Fruit fly (Drosophila melanogaster) whole organism, embryonic: ENCODE data around the gene AIMP2.
A peak's percentile ranks its signal among the peaks of the same experiment; 100 is the strongest.

Source experiments
- CG11723 ChIP-seq: fragments of 200-800 bp; sonication (Bioruptor generic); optimal IDR thresholded peaks from 2 replicates; lab custom pipeline; 2017; ENCODE audit warnings: missing biosample characterization, mild to moderate bottlenecking, missing genetic modification characterization
- CG13424 ChIP-seq: fragments of 200-800 bp; sonication (Bioruptor generic); optimal IDR thresholded peaks from 2 replicates; lab custom pipeline; 2019; ENCODE audit warnings: missing biosample characterization, mild to moderate bottlenecking, missing genetic modification characterization, moderate library complexity
- CG1602 ChIP-seq: fragments of 200-800 bp; sonication (Bioruptor generic); optimal IDR thresholded peaks from 3 replicates; lab custom pipeline; 2016; ENCODE audit warnings: missing biosample characterization, missing genetic modification characterization
- CG1647 ChIP-seq: fragments of 200-800 bp; sonication (Bioruptor generic); optimal IDR thresholded peaks from 3 replicates; lab custom pipeline; 2016; ENCODE audit warnings: missing biosample characterization, missing genetic modification characterization
- CG16815 ChIP-seq: fragments of 200-800 bp; sonication (Bioruptor generic); optimal IDR thresholded peaks from 3 replicates; lab custom pipeline; 2017; ENCODE audit warnings: missing biosample characterization, mild to moderate bottlenecking, missing genetic modification characterization
- CG17385 ChIP-seq: fragments of 200-800 bp; sonication (Bioruptor generic); optimal IDR thresholded peaks from 3 replicates; lab custom pipeline; 2018; ENCODE audit warnings: missing biosample characterization, mild to moderate bottlenecking, missing genetic modification characterization
- CG1832 ChIP-seq: fragments of 200-800 bp; sonication (Bioruptor generic); optimal IDR thresholded peaks from 2 replicates; lab custom pipeline; 2017; ENCODE audit warnings: missing biosample characterization, mild to moderate bottlenecking, missing genetic modification characterization, inconsistent platforms
- CG18619 ChIP-seq: fragments of 200-800 bp; sonication (Bioruptor generic); optimal IDR thresholded peaks from 3 replicates; lab custom pipeline; 2017; ENCODE audit warnings: missing biosample characterization, mild to moderate bottlenecking, missing genetic modification characterization
- CG2889 ChIP-seq: fragments of 200-800 bp; sonication (Bioruptor generic); IDR thresholded peaks from 3 replicates; pipeline ENCODE4 v1.3.6; 2022; ENCODE audit warnings: missing biosample characterization, missing genetic modification characterization
- CG4360 ChIP-seq: fragments of 200-800 bp; sonication (Bioruptor generic); IDR thresholded peaks from 2 replicates; pipeline ENCODE4 v1.3.6; 2022; ENCODE audit warnings: missing biosample characterization, missing genetic modification characterization
- CG4424 ChIP-seq: fragments of 200-800 bp; sonication (Bioruptor generic); optimal IDR thresholded peaks from 3 replicates; lab custom pipeline; 2016; ENCODE audit warnings: missing biosample characterization, missing genetic modification characterization
- CG4617 ChIP-seq: fragments of 200-800 bp; sonication (Bioruptor generic); optimal IDR thresholded peaks from 3 replicates; lab custom pipeline; 2016; ENCODE audit warnings: missing biosample characterization, missing genetic modification characterization, borderline replicate concordance
- CG6175 ChIP-seq: fragments of 200-800 bp; sonication (Bioruptor generic); IDR thresholded peaks from 3 replicates; pipeline ENCODE4 v1.3.6; 2022; ENCODE audit warnings: missing biosample characterization, missing genetic modification characterization
- CG7786 ChIP-seq: fragments of 200-800 bp; sonication (Bioruptor generic); optimal IDR thresholded peaks from 2 replicates; lab custom pipeline; 2016; ENCODE audit warnings: missing biosample characterization, missing genetic modification characterization
- CG7839 ChIP-seq: fragments of 200-800 bp; sonication (Bioruptor generic); optimal IDR thresholded peaks from 3 replicates; lab custom pipeline; 2018; ENCODE audit warnings: missing biosample characterization, mild to moderate bottlenecking, missing genetic modification characterization, moderate library complexity
- Chrac-16 ChIP-seq: fragments of 200-800 bp; sonication (Bioruptor generic); optimal IDR thresholded peaks from 3 replicates; lab custom pipeline; 2016; ENCODE audit warnings: missing biosample characterization, missing genetic modification characterization
- D ChIP-seq, 2 experiments: fragments of 200-800 bp in 1 of 2; fragments of >200 bp in 1 of 2; sonication (Bioruptor generic) in 1 of 2; optimal IDR thresholded peaks; 2 replicates in 1 of 2; 3 replicates in 1 of 2; lab custom pipeline; 2017; ENCODE audit warnings: mild to moderate bottlenecking in 1 of 2, missing biosample characterization in 1 of 2, missing genetic modification characterization in 1 of 2, missing genetic modification reagents in 1 of 2
- Doc2 ChIP-seq: fragments of 200-800 bp; sonication (Bioruptor generic); IDR thresholded peaks from 2 replicates; pipeline ENCODE4 v1.3.6; 2022; ENCODE audit warnings: missing biosample characterization, missing genetic modification characterization
- Eip74EF ChIP-seq, 2 experiments: fragments of 200-800 bp in 1 of 2; fragments of >200 bp in 1 of 2; sonication (Bioruptor generic) in 1 of 2; optimal IDR thresholded peaks; 2 replicates each; lab custom pipeline; 2017 to 2019; ENCODE audit warnings: missing biosample characterization in 2 of 2, missing genetic modification characterization in 2 of 2, mild to moderate bottlenecking in 1 of 2, moderate library complexity in 1 of 2
- Ets97D ChIP-seq: fragments of 200-800 bp; sonication (Bioruptor generic); optimal IDR thresholded peaks from 3 replicates; lab custom pipeline; 2016; ENCODE audit warnings: missing biosample characterization, missing genetic modification characterization
- GATAe ChIP-seq: fragments of 200-800 bp; sonication (Bioruptor generic); conservative IDR thresholded peaks from 2 replicates; pipeline ENCODE4 v1.3.6; 2022; ENCODE audit warnings: missing biosample characterization, missing genetic modification characterization
- MBD-R2 ChIP-seq: fragments of 200-800 bp; sonication (Bioruptor generic); IDR thresholded peaks from 2 replicates; pipeline ENCODE4 v1.3.6; 2022; ENCODE audit warnings: missing biosample characterization, missing genetic modification characterization
- Nf-YB ChIP-seq: fragments of 200-800 bp; sonication (Bioruptor generic); optimal IDR thresholded peaks from 3 replicates; lab custom pipeline; 2019; ENCODE audit warnings: missing biosample characterization, mild to moderate bottlenecking, missing genetic modification characterization, moderate library complexity
- Oaz ChIP-seq: fragments of 200-800 bp; sonication (Bioruptor generic); IDR thresholded peaks from 2 replicates; pipeline ENCODE4 v1.3.6; 2022; ENCODE audit warnings: missing biosample characterization, missing genetic modification characterization
- Ptx1 ChIP-seq: fragments of 200-800 bp; sonication (Bioruptor generic); IDR thresholded peaks from 2 replicates; pipeline ENCODE4 v1.3.6; 2022; ENCODE audit warnings: missing biosample characterization, missing genetic modification characterization
- Xrp1 ChIP-seq: fragments of 200-800 bp; sonication (Bioruptor generic); IDR thresholded peaks from 2 replicates; pipeline ENCODE4 v1.3.6; 2022; ENCODE audit warnings: missing biosample characterization, missing genetic modification characterization
- YL-1 ChIP-seq: fragments of 200-800 bp; sonication (Bioruptor generic); optimal IDR thresholded peaks from 3 replicates; lab custom pipeline; 2017; ENCODE audit warnings: missing biosample characterization, mild to moderate bottlenecking, missing genetic modification characterization
- bab2 ChIP-seq: fragments of 200-800 bp; sonication (Bioruptor generic); optimal IDR thresholded peaks from 2 replicates; lab custom pipeline; 2016; ENCODE audit warnings: missing biosample characterization, missing genetic modification characterization
- caup ChIP-seq: fragments of 200-800 bp; sonication (Bioruptor generic); optimal IDR thresholded peaks from 3 replicates; lab custom pipeline; 2017; ENCODE audit warnings: missing biosample characterization, mild to moderate bottlenecking, missing genetic modification characterization, moderate library complexity; ENCODE audit not compliant: severe bottlenecking
- disco-r ChIP-seq: fragments of 200-800 bp; sonication (Bioruptor generic); optimal IDR thresholded peaks from 2 replicates; lab custom pipeline; 2016; ENCODE audit warnings: missing biosample characterization, missing genetic modification characterization
- dm ChIP-seq: fragments of 200-800 bp; sonication (Bioruptor generic); optimal IDR thresholded peaks from 3 replicates; lab custom pipeline; 2016; ENCODE audit warnings: missing biosample characterization, missing genetic modification characterization
- dmrt99B ChIP-seq: fragments of 200-800 bp; sonication (Bioruptor generic); optimal IDR thresholded peaks from 2 replicates; lab custom pipeline; 2018; ENCODE audit warnings: missing biosample characterization, mild to moderate bottlenecking, missing genetic modification characterization, moderate library complexity
- emc ChIP-seq: fragments of 200-800 bp; sonication (Bioruptor generic); optimal IDR thresholded peaks from 2 replicates; lab custom pipeline; 2016; ENCODE audit warnings: missing biosample characterization, missing genetic modification characterization
- eve ChIP-seq, 2 experiments: fragments of >200 bp; optimal IDR thresholded peaks; 2 replicates each; lab custom pipeline; 2017; ENCODE audit warnings: missing biosample characterization in 2 of 2, missing genetic modification characterization in 2 of 2
- ftz-f1 ChIP-seq: fragments of 200-800 bp; sonication (Bioruptor generic); optimal IDR thresholded peaks from 2 replicates; lab custom pipeline; 2016; ENCODE audit warnings: missing biosample characterization, missing genetic modification characterization
- grau ChIP-seq: fragments of 200-800 bp; optimal IDR thresholded peaks from 3 replicates; lab custom pipeline; 2019; ENCODE audit warnings: missing biosample characterization, mild to moderate bottlenecking, missing genetic modification characterization, moderate library complexity
- kay ChIP-seq: fragments of 200-800 bp; sonication (Bioruptor generic); optimal IDR thresholded peaks from 2 replicates; lab custom pipeline; 2016; ENCODE audit warnings: missing biosample characterization, missing genetic modification characterization
- lab ChIP-seq: fragments of 200-800 bp; sonication (Bioruptor generic); optimal IDR thresholded peaks from 3 replicates; lab custom pipeline; 2017; ENCODE audit warnings: missing biosample characterization, missing genetic modification characterization, mild to moderate bottlenecking, moderate library complexity, missing genetic modification reagents
- pan ChIP-seq, 4 experiments: fragments of >200 bp in 3 of 4; fragments of 200-800 bp in 1 of 4; sonication (Bioruptor generic) in 1 of 4; optimal IDR thresholded peaks in 3 of 4; IDR thresholded peaks in 1 of 4; 2 replicates each; pipeline versions ENCODE4 v1.3.6 to Lab custom; 2017 to 2022; ENCODE audit warnings: missing biosample characterization in 2 of 4, missing genetic modification characterization in 2 of 4, mixed read lengths in 1 of 4
- pnt ChIP-seq: fragments of 200-800 bp; sonication (Bioruptor generic); optimal IDR thresholded peaks from 3 replicates; lab custom pipeline; 2016; ENCODE audit warnings: missing biosample characterization, missing genetic modification characterization
- repo ChIP-seq: fragments of 200-800 bp; sonication (Bioruptor generic); optimal IDR thresholded peaks from 2 replicates; lab custom pipeline; 2016; ENCODE audit warnings: missing biosample characterization, missing genetic modification characterization
- salm ChIP-seq: fragments of 200-800 bp; sonication (Bioruptor generic); optimal IDR thresholded peaks from 2 replicates; lab custom pipeline; 2018; ENCODE audit warnings: missing biosample characterization, mild to moderate bottlenecking, missing genetic modification characterization
- seq ChIP-seq: fragments of 200-800 bp; sonication (Bioruptor generic); IDR thresholded peaks from 2 replicates; pipeline ENCODE4 v1.3.6; 2022; ENCODE audit warnings: missing biosample characterization, missing genetic modification characterization
- slou ChIP-seq: fragments of 200-800 bp; sonication (Bioruptor generic); optimal IDR thresholded peaks from 3 replicates; lab custom pipeline; 2016; ENCODE audit warnings: missing biosample characterization, missing genetic modification characterization
- tll ChIP-seq, 2 experiments: fragments of 200-800 bp in 1 of 2; fragments of >200 bp in 1 of 2; sonication (Bioruptor generic) in 1 of 2; optimal IDR thresholded peaks; 2 replicates each; lab custom pipeline; 2017 to 2019; ENCODE audit warnings: missing biosample characterization in 2 of 2, missing genetic modification characterization in 2 of 2, mild to moderate bottlenecking in 1 of 2, moderate library complexity in 1 of 2
- zfh2 ChIP-seq: fragments of 200-800 bp; sonication (Bioruptor generic); optimal IDR thresholded peaks from 2 replicates; lab custom pipeline; 2016; ENCODE audit warnings: missing biosample characterization, missing genetic modification characterization

AIMP2 gene

dm6 chr3L:15587445-15588381 lies 4.3 kb downstream of the AIMP2 start, which contains the start of gene CG7656 (continued):
- peak; percentile 5 for TF ChIP-seq CG11723
- no peak for TF ChIP-seq CG18619 (GFP tag; lab: Kevin White, UChicago)
- peak; percentile 66 for TF ChIP-seq YL-1 (GFP tag; lab: Kevin White, UChicago)
- no peak for TF ChIP-seq D (optimal IDR thresholded peaks at IDR 0.05; lab: Kevin White, UChicago)
- TF ChIP-seq D (GFP tag; optimal IDR thresholded peaks at IDR 0.05; lab: Kevin White, UChicago): no peak
- no peak for TF ChIP-seq salm (tag; lab: Kevin White, UChicago)
- TF ChIP-seq CG1832 (GFP tag; lab: Kevin White, UChicago): no peak
- peak; percentile 38 for TF ChIP-seq lab (GFP tag; lab: Kevin White, UChicago)
- peak; percentile 80 for TF ChIP-seq pnt
- peak; percentile 78 for TF ChIP-seq dm (GFP tag; lab: Kevin White, UChicago)
- no peak for TF ChIP-seq Nf-YB (GFP tag; lab: Kevin White, UChicago)
- TF ChIP-seq CG4424 (GFP tag; lab: Kevin White, UChicago): peak; percentile 68
- TF ChIP-seq ftz-f1 (GFP tag; lab: Kevin White, UChicago): peak; percentile 56
- TF ChIP-seq Ets97D (GFP tag; lab: Kevin White, UChicago): peak; percentile 60
- TF ChIP-seq tll (GFP tag; optimal IDR thresholded peaks at IDR 0.05; lab: Kevin White, UChicago): peak in 1 of 2 experiments; percentile 36
- no peak for TF ChIP-seq CG7839 (tag; lab: Kevin White, UChicago)
- TF ChIP-seq Oaz (GFP tag; lab: Robert Waterston, UW): no peak
- peak; percentile 17 for TF ChIP-seq grau
- no peak for TF ChIP-seq Doc2
- TF ChIP-seq repo (GFP tag; lab: Kevin White, UChicago): peak; percentile 63
- TF ChIP-seq seq (GFP tag; lab: Robert Waterston, UW): peak; percentile 53; the same call in 1 of the 2 replicates
- no peak for TF ChIP-seq Eip74EF (GFP tag; optimal IDR thresholded peaks at IDR 0.05; lab: Kevin White, UChicago)
- TF ChIP-seq Ptx1 (GFP tag; lab: Robert Waterston, UW): peak; percentile 60; the same call in 1 of the 2 replicates
- TF ChIP-seq slou (GFP tag; lab: Kevin White, UChicago): peak; percentile 19
- peak; percentile 82 for TF ChIP-seq zfh2 (GFP tag; lab: Kevin White, UChicago)
- TF ChIP-seq CG13424 (tag; lab: Kevin White, UChicago): peak; percentile 35
- TF ChIP-seq pan (optimal IDR thresholded peaks at IDR 0.05; lab: Kevin White, UChicago): no peak
- peak in 1 of 2 experiments; percentile 71 for TF ChIP-seq pan (GFP tag; optimal IDR thresholded peaks at IDR 0.05 in 1 of 2, IDR thresholded peaks at IDR 0.05 in 1 of 2)
- peak; percentile 47 for TF ChIP-seq emc (GFP tag; lab: Kevin White, UChicago)
- no peak for TF ChIP-seq GATAe (GFP tag; lab: Robert Waterston, UW)
- TF ChIP-seq CG6175 (GFP tag; lab: Robert Waterston, UW): peak; percentile 78; the same call in 2 of the 3 replicates
- TF ChIP-seq dmrt99B (tag; lab: Kevin White, UChicago): peak; percentile 50
- TF ChIP-seq disco-r: no peak
- peak; percentile 47 for TF ChIP-seq CG16815 (GFP tag; lab: Kevin White, UChicago)
- TF ChIP-seq CG4617 (GFP tag; lab: Kevin White, UChicago): peak; percentile 94
- peak; percentile 79 for TF ChIP-seq Chrac-16
- TF ChIP-seq bab2 (GFP tag; lab: Kevin White, UChicago): peak; percentile 80
- TF ChIP-seq Xrp1: peak; percentile 61; the same call in 1 of the 2 replicates
- peak; percentile 44 for TF ChIP-seq caup
- TF ChIP-seq CG2889 (GFP tag; lab: Robert Waterston, UW): 0 out of 3 replicates have a peak, but pooled peaks have one; percentile 47
- TF ChIP-seq kay (GFP tag; lab: Kevin White, UChicago): peak; percentile 74
- peak; percentile 86 for TF ChIP-seq MBD-R2 (GFP tag; lab: Robert Waterston, UW)
- peak; percentile 75 for TF ChIP-seq CG7786
- TF ChIP-seq CG17385 (GFP tag; lab: Kevin White, UChicago): peak; percentile 27
- peak; percentile 65; the same call in 1 of the 2 replicates for TF ChIP-seq CG4360 (GFP tag; lab: Robert Waterston, UW)
- peak; percentile 51 for TF ChIP-seq CG1602
- peak; percentile 80 for TF ChIP-seq CG1647
- TF ChIP-seq eve (GFP tag; optimal IDR thresholded peaks at IDR 0.05; lab: Kevin White, UChicago): no peak
